Fruit fly (Drosophila melanogaster) whole organism, embryonic: ENCODE results near the gene CG33293.

Source experiments
- Abd-B ChIP-seq: fragments of 200-800 bp; sonication (Bioruptor generic); optimal IDR thresholded peaks from 2 replicates; lab custom pipeline; 2018; ENCODE audit warnings: missing biosample characterization, mild to moderate bottlenecking, missing genetic modification characterization, moderate library complexity
- Atf6 ChIP-seq: fragments of 200-800 bp; sonication (Bioruptor generic); IDR thresholded peaks from 2 replicates; pipeline ENCODE4 v1.3.6; 2022; ENCODE audit warnings: missing biosample characterization, missing genetic modification characterization
- C15 ChIP-seq: fragments of 200-800 bp; sonication (Bioruptor generic); IDR thresholded peaks from 3 replicates; pipeline ENCODE4 v1.3.6; 2022; ENCODE audit warnings: missing biosample characterization, missing genetic modification characterization
- CG11093 ChIP-seq: fragments of 200-800 bp; sonication (Bioruptor generic); IDR thresholded peaks from 3 replicates; pipeline ENCODE4 v1.3.6; 2022; ENCODE audit warnings: missing biosample characterization, missing genetic modification characterization
- CG11398 ChIP-seq: fragments of 200-800 bp; sonication (Bioruptor generic); optimal IDR thresholded peaks from 2 replicates; lab custom pipeline; 2016; ENCODE audit warnings: missing biosample characterization, missing genetic modification characterization
- CG14860 ChIP-seq: fragments of 200-800 bp; sonication (Bioruptor generic); IDR thresholded peaks from 3 replicates; pipeline ENCODE4 v1.3.6; 2022; ENCODE audit warnings: missing biosample characterization, missing genetic modification characterization; ENCODE audit not compliant: partially characterized antibody
- CG15514 ChIP-seq: fragments of 200-800 bp; sonication (Bioruptor generic); optimal IDR thresholded peaks from 3 replicates; lab custom pipeline; 2017; ENCODE audit warnings: missing biosample characterization, missing genetic modification characterization, mild to moderate bottlenecking, moderate library complexity, missing genetic modification reagents
- CG16779 ChIP-seq: fragments of 200-800 bp; sonication (Bioruptor generic); IDR thresholded peaks from 2 replicates; pipeline ENCODE4 v1.3.6; 2022; ENCODE audit warnings: missing biosample characterization, missing genetic modification characterization
- CG17612 ChIP-seq: fragments of 200-800 bp; sonication (Bioruptor generic); IDR thresholded peaks from 2 replicates; pipeline ENCODE4 v1.3.6; 2022; ENCODE audit warnings: missing biosample characterization, missing genetic modification characterization
- CG17912 ChIP-seq: fragments of 200-800 bp; sonication (Bioruptor generic); optimal IDR thresholded peaks from 2 replicates; lab custom pipeline; 2018; ENCODE audit warnings: missing biosample characterization, mild to moderate bottlenecking, missing genetic modification characterization
- CG18476 ChIP-seq: fragments of 200-800 bp; sonication (Bioruptor generic); optimal IDR thresholded peaks from 2 replicates; lab custom pipeline; 2016; ENCODE audit warnings: missing biosample characterization, mild to moderate bottlenecking, missing genetic modification characterization
- CG18599 ChIP-seq: fragments of 200-800 bp; sonication (Bioruptor generic); optimal IDR thresholded peaks from 3 replicates; lab custom pipeline; 2017; ENCODE audit warnings: missing biosample characterization, missing genetic modification characterization, mild to moderate bottlenecking, moderate library complexity, missing genetic modification reagents
- CG31224 ChIP-seq: fragments of 200-800 bp; sonication (Bioruptor generic); IDR thresholded peaks from 2 replicates; pipeline ENCODE4 v1.3.6; 2022; ENCODE audit warnings: missing biosample characterization, missing genetic modification characterization
- CG31365 ChIP-seq: fragments of 200-800 bp; sonication (Bioruptor generic); optimal IDR thresholded peaks from 2 replicates; lab custom pipeline; 2018; ENCODE audit warnings: missing biosample characterization, mild to moderate bottlenecking, missing genetic modification characterization
- CG4617 ChIP-seq: fragments of 200-800 bp; sonication (Bioruptor generic); optimal IDR thresholded peaks from 3 replicates; lab custom pipeline; 2016; ENCODE audit warnings: missing biosample characterization, missing genetic modification characterization, borderline replicate concordance
- CG4707 ChIP-seq: fragments of 200-800 bp; sonication (Bioruptor generic); optimal IDR thresholded peaks from 2 replicates; lab custom pipeline; 2018; ENCODE audit warnings: missing biosample characterization, mild to moderate bottlenecking, missing genetic modification characterization, moderate library complexity
- CG6813 ChIP-seq: fragments of 200-800 bp; sonication (Bioruptor generic); optimal IDR thresholded peaks from 2 replicates; lab custom pipeline; 2017; ENCODE audit warnings: missing biosample characterization, missing genetic modification characterization, mild to moderate bottlenecking, moderate library complexity, missing genetic modification reagents
- CG7745 ChIP-seq: fragments of 200-800 bp; sonication (Bioruptor generic); optimal IDR thresholded peaks from 2 replicates; lab custom pipeline; 2018; ENCODE audit warnings: missing biosample characterization, mild to moderate bottlenecking, missing genetic modification characterization, moderate library complexity
- CG7987 ChIP-seq: fragments of 200-800 bp; sonication (Bioruptor generic); optimal IDR thresholded peaks from 2 replicates; lab custom pipeline; 2018; ENCODE audit warnings: missing biosample characterization, mild to moderate bottlenecking, missing genetic modification characterization, moderate library complexity
- CG9727 ChIP-seq: fragments of 200-800 bp; sonication (Bioruptor generic); optimal IDR thresholded peaks from 3 replicates; lab custom pipeline; 2017; ENCODE audit warnings: missing biosample characterization, mild to moderate bottlenecking, missing genetic modification characterization
- CrebB ChIP-seq: fragments of 200-800 bp; sonication (Bioruptor generic); optimal IDR thresholded peaks from 3 replicates; lab custom pipeline; 2018; ENCODE audit warnings: missing biosample characterization, mild to moderate bottlenecking, missing genetic modification characterization
- Dek ChIP-seq: fragments of 200-800 bp; sonication (Bioruptor generic); optimal IDR thresholded peaks from 3 replicates; lab custom pipeline; 2019; ENCODE audit warnings: missing biosample characterization, mild to moderate bottlenecking, missing genetic modification characterization, moderate library complexity
- GATAe ChIP-seq: fragments of 200-800 bp; sonication (Bioruptor generic); conservative IDR thresholded peaks from 2 replicates; pipeline ENCODE4 v1.3.6; 2022; ENCODE audit warnings: missing biosample characterization, missing genetic modification characterization
- Lpt ChIP-seq: fragments of >200 bp; optimal IDR thresholded peaks from 2 replicates; lab custom pipeline; 2018; ENCODE audit warnings: missing biosample characterization, missing genetic modification characterization
- Max ChIP-seq: fragments of 200-800 bp; sonication (Bioruptor generic); optimal IDR thresholded peaks from 2 replicates; lab custom pipeline; 2016; ENCODE audit warnings: missing biosample characterization, mild to moderate bottlenecking, missing genetic modification characterization
- NC2α ChIP-seq: fragments of 200-800 bp; sonication (Bioruptor generic); optimal IDR thresholded peaks from 2 replicates; lab custom pipeline; 2016; ENCODE audit warnings: missing biosample characterization, missing genetic modification characterization
- NC2β ChIP-seq: fragments of 200-800 bp; sonication (Bioruptor generic); optimal IDR thresholded peaks from 2 replicates; lab custom pipeline; 2016; ENCODE audit warnings: missing biosample characterization, missing genetic modification characterization
- Nf-YB ChIP-seq: fragments of 200-800 bp; sonication (Bioruptor generic); optimal IDR thresholded peaks from 3 replicates; lab custom pipeline; 2019; ENCODE audit warnings: missing biosample characterization, mild to moderate bottlenecking, missing genetic modification characterization, moderate library complexity
- Oli ChIP-seq: fragments of 200-800 bp; sonication (Bioruptor generic); optimal IDR thresholded peaks from 2 replicates; lab custom pipeline; 2018; ENCODE audit warnings: missing biosample characterization, mild to moderate bottlenecking, missing genetic modification characterization, moderate library complexity
- Pdp1 ChIP-seq, 2 experiments: fragments of 200-800 bp; sonication (Bioruptor generic); optimal IDR thresholded peaks; 3 replicates each; lab custom pipeline; 2016; ENCODE audit warnings: missing biosample characterization in 2 of 2, missing genetic modification characterization in 2 of 2, mild to moderate bottlenecking in 1 of 2, moderate library complexity in 1 of 2
- Ptx1 ChIP-seq: fragments of 200-800 bp; sonication (Bioruptor generic); IDR thresholded peaks from 2 replicates; pipeline ENCODE4 v1.3.6; 2022; ENCODE audit warnings: missing biosample characterization, missing genetic modification characterization
- Trl ChIP-seq, 3 experiments: fragments of >200 bp in 2 of 3; fragments of 200-800 bp in 1 of 3; sonication (Bioruptor generic) in 1 of 3; optimal IDR thresholded peaks; 2 replicates in 1 of 3; 3 replicates in 2 of 3; lab custom pipeline; 2016 to 2017; ENCODE audit warnings: missing biosample characterization in 1 of 3, missing genetic modification characterization in 1 of 3
- Vsx1 ChIP-seq: fragments of 200-800 bp; sonication (Bioruptor generic); optimal IDR thresholded peaks from 2 replicates; lab custom pipeline; 2017; ENCODE audit warnings: missing biosample characterization, mild to moderate bottlenecking, missing genetic modification characterization, missing genetic modification reagents
- amos ChIP-seq: fragments of 200-800 bp; sonication (Bioruptor generic); IDR thresholded peaks from 2 replicates; pipeline ENCODE4 v1.3.6; 2022; ENCODE audit warnings: missing biosample characterization, missing genetic modification characterization; ENCODE audit not compliant: partially characterized antibody
- aop ChIP-seq: fragments of 200-800 bp; sonication (Bioruptor generic); IDR thresholded peaks from 2 replicates; pipeline ENCODE4 v1.3.6; 2022; ENCODE audit warnings: missing biosample characterization, missing genetic modification characterization
- bbx ChIP-seq: fragments of 200-800 bp; sonication (Bioruptor generic); IDR thresholded peaks from 2 replicates; pipeline ENCODE4 v1.3.6; 2022; ENCODE audit warnings: missing biosample characterization, missing genetic modification characterization; ENCODE audit not compliant: partially characterized antibody
- btn ChIP-seq: fragments of 200-800 bp; sonication (Bioruptor generic); optimal IDR thresholded peaks from 2 replicates; lab custom pipeline; 2016; ENCODE audit warnings: missing biosample characterization, missing genetic modification characterization
- cwo ChIP-seq: fragments of 200-800 bp; sonication (Bioruptor generic); optimal IDR thresholded peaks from 3 replicates; lab custom pipeline; 2017; ENCODE audit warnings: missing biosample characterization, missing genetic modification characterization, mild to moderate bottlenecking, moderate library complexity, missing genetic modification reagents
- dati ChIP-seq: fragments of 200-800 bp; sonication (Bioruptor generic); IDR thresholded peaks from 2 replicates; pipeline ENCODE4 v1.3.6; 2022; ENCODE audit warnings: missing biosample characterization, missing genetic modification characterization
- fru ChIP-seq: fragments of >200 bp; optimal IDR thresholded peaks from 2 replicates; lab custom pipeline; 2017
- gce ChIP-seq: fragments of 200-800 bp; sonication (Bioruptor generic); IDR thresholded peaks from 3 replicates; pipeline ENCODE4 v1.3.6; 2022; ENCODE audit warnings: missing biosample characterization, missing genetic modification characterization
- mam ChIP-seq: fragments of 200-800 bp; sonication (Bioruptor generic); optimal IDR thresholded peaks from 3 replicates; lab custom pipeline; 2016; ENCODE audit warnings: missing biosample characterization, missing genetic modification characterization
- oc ChIP-seq: fragments of 200-800 bp; sonication (Bioruptor generic); optimal IDR thresholded peaks from 2 replicates; lab custom pipeline; 2018; ENCODE audit warnings: missing biosample characterization, mild to moderate bottlenecking, missing genetic modification characterization, moderate library complexity
- peb ChIP-seq: fragments of 200-800 bp; sonication (Bioruptor generic); IDR thresholded peaks from 2 replicates; pipeline ENCODE4 v1.3.6; 2022; ENCODE audit warnings: missing biosample characterization, missing genetic modification characterization
- scrt ChIP-seq: fragments of 200-800 bp; sonication (Bioruptor generic); optimal IDR thresholded peaks from 2 replicates; lab custom pipeline; 2018; ENCODE audit warnings: missing biosample characterization, mild to moderate bottlenecking, missing genetic modification characterization, moderate library complexity
- tio ChIP-seq: fragments of 200-800 bp; sonication (Bioruptor generic); optimal IDR thresholded peaks from 2 replicates; lab custom pipeline; 2017; ENCODE audit warnings: missing biosample characterization, missing genetic modification characterization, inconsistent platforms
- toy ChIP-seq: fragments of 200-800 bp; sonication (Bioruptor generic); IDR thresholded peaks from 2 replicates; pipeline ENCODE4 v1.3.6; 2022; ENCODE audit warnings: missing biosample characterization, missing genetic modification characterization
- unc-4 ChIP-seq: fragments of 200-800 bp; sonication (Bioruptor generic); IDR thresholded peaks from 2 replicates; pipeline ENCODE4 v1.3.6; 2022; ENCODE audit warnings: missing biosample characterization, missing genetic modification characterization; ENCODE audit not compliant: partially characterized antibody
- vvl ChIP-seq: fragments of 200-800 bp; sonication (Bioruptor generic); IDR thresholded peaks from 2 replicates; pipeline ENCODE4 v1.3.6; 2022; ENCODE audit warnings: missing biosample characterization, missing genetic modification characterization
- zfh1 ChIP-seq: fragments of 200-800 bp; sonication (Bioruptor generic); IDR thresholded peaks from 3 replicates; pipeline ENCODE4 v1.3.6; 2022; ENCODE audit warnings: missing biosample characterization, missing genetic modification characterization

CG33293 gene

DNA sequence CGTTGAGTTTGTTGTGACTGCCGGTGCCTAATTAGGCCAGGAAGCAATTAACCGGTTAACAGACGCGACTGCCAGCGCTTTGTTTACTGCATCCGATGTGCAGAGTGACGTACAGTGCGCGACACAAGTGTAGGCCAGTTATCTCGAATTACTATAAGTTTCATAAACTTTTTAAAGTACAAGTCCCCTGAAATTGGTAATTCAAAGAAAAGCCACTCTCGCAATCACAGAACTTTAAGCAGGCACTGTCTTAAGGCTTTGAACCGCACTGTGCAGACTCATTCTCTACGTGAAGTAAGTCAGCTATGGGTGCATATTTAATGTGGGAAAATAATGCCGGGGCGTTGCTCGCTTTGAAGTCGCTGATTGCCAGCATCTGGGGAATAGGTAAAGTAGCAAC, 31.1 kb downstream of the CG33293 start (continued):
- TF ChIP-seq aop (GFP tag; lab: Robert Waterston, UW) (no peak), bbx (GFP tag; lab: Robert Waterston, UW) (no peak), mam (no peak), Oli (peak; percentile 58), CG4617 (GFP tag; lab: Kevin White, UChicago) (no peak), CG17912 (GFP tag; lab: Kevin White, UChicago) (no peak), CG11398 (no peak), peb (GFP tag; lab: Robert Waterston, UW) (0 out of 2 replicates have a peak, but pooled peaks have one; percentile 9), Trl (optimal IDR thresholded peaks at IDR 0.05; lab: Kevin White, UChicago) (no peak), Trl (GFP tag; optimal IDR thresholded peaks at IDR 0.05; lab: Kevin White, UChicago) (no peak), btn (GFP tag; lab: Kevin White, UChicago) (no peak), Vsx1 (GFP tag; lab: Kevin White, UChicago) (no peak), vvl (peak; percentile 72), cwo (GFP tag; lab: Kevin White, UChicago) (no peak), dati (GFP tag; lab: Robert Waterston, UW) (no peak), NC2β (GFP tag; lab: Kevin White, UChicago) (no peak), C15 (GFP tag; lab: Robert Waterston, UW) (no peak), GATAe (no peak), CG4707 (GFP tag; lab: Kevin White, UChicago) (peak; percentile 17), CG18599 (GFP tag; lab: Kevin White, UChicago) (no peak), fru (lab: Kevin White, UChicago) (no peak), CG31224 (GFP tag; lab: Robert Waterston, UW) (no peak), CG15514 (GFP tag; lab: Kevin White, UChicago) (no peak), amos (GFP tag; lab: Robert Waterston, UW) (no peak), Lpt (no peak), CG16779 (no peak), zfh1 (peak; percentile 58; the same call in 1 of the 3 replicates), CG18476 (no peak), Pdp1 (GFP tag; optimal IDR thresholded peaks at IDR 0.05; lab: Kevin White, UChicago) (peak; percentile 17 to 21), CG11093 (0 out of 3 replicates have a peak, but pooled peaks have one; percentile 11), unc-4 (no peak), CG14860 (GFP tag; lab: Robert Waterston, UW) (no peak), scrt (GFP tag; lab: Kevin White, UChicago) (no peak), Ptx1 (GFP tag; lab: Robert Waterston, UW) (peak; percentile 54; the same call in 1 of the 2 replicates), Atf6 (GFP tag; lab: Robert Waterston, UW) (no peak), toy (no peak), Nf-YB (no peak), Abd-B (no peak), oc (tag; lab: Kevin White, UChicago) (peak; percentile 26), Dek (tag; lab: Kevin White, UChicago) (no peak), gce (GFP tag; lab: Robert Waterston, UW) (peak; percentile 57; the same call in 1 of the 3 replicates), CG17612 (GFP tag; lab: Robert Waterston, UW) (no peak), tio (GFP tag; lab: Kevin White, UChicago) (no peak), CG31365 (tag; lab: Kevin White, UChicago) (no peak), CG6813 (GFP tag; lab: Kevin White, UChicago) (no peak), CG7987 (GFP tag; lab: Kevin White, UChicago) (no peak), Max (GFP tag; lab: Kevin White, UChicago) (no peak), NC2α (GFP tag; lab: Kevin White, UChicago) (no peak), CrebB (tag; lab: Kevin White, UChicago) (no peak), CG7745 (tag; lab: Kevin White, UChicago) (no peak), CG9727 (GFP tag; lab: Kevin White, UChicago) (no peak)
